Worm (Caenorhabditis elegans): ENCODE measurements around the gene asb-1.

asb-1 gene

ce11 chrIII:4612334-4612953 lies 16.8 kb upstream of the asb-1 start, which contains the start of gene sel-2 (continued):
- no peak for TF ChIP-seq unc-86 (tag; optimal IDR thresholded peaks at IDR 0.05)
- TF ChIP-seq fax-1 (tag; optimal IDR thresholded peaks at IDR 0.05) = no peak
- no peak for TF ChIP-seq ref-2 (tag; optimal IDR thresholded peaks at IDR 0.05)
- no peak for TF ChIP-seq elt-2 (tag; optimal IDR thresholded peaks at IDR 0.05)
- TF ChIP-seq ceh-18 (tag; optimal IDR thresholded peaks at IDR 0.05) = no peak

ce11 chrIII:4603837-4604236 lies 8.2 kb upstream of the asb-1 start:
- TF ChIP-seq ets-4 (tag; optimal IDR thresholded peaks at IDR 0.05) (no peak), ceh-34 (tag; optimal IDR thresholded peaks at IDR 0.05) (no peak), ceh-24 (tag; optimal IDR thresholded peaks at IDR 0.05) (no peak), ceh-19 (GFP tag; optimal IDR thresholded peaks at IDR 0.05) (no peak), ceh-22 (tag; optimal IDR thresholded peaks at IDR 0.05) (no peak), ttx-3 (tag; optimal IDR thresholded peaks at IDR 0.05) (no peak), C08G9.2 (tag; optimal IDR thresholded peaks at IDR 0.05) (no peak), sdc-2 (tag; optimal IDR thresholded peaks at IDR 0.05) (no peak), lin-11 (tag; optimal IDR thresholded peaks at IDR 0.05) (no peak)

- TF ChIP-seq hlh-8 (tag; optimal IDR thresholded peaks at IDR 0.05) = no peak
- no peak for TF ChIP-seq tbx-7 (tag; optimal IDR thresholded peaks at IDR 0.05)
- TF ChIP-seq unc-3 (GFP tag; conservative IDR thresholded peaks at IDR 0.05) = no peak
- TF ChIP-seq unc-3 (tag; optimal IDR thresholded peaks at IDR 0.05) = no peak
- no peak for TF ChIP-seq ceh-48 (tag; optimal IDR thresholded peaks at IDR 0.05)
- TF ChIP-seq pha-2 (tag; optimal IDR thresholded peaks at IDR 0.05) = no peak
- TF ChIP-seq lin-11 (tag; optimal IDR thresholded peaks at IDR 0.05) = no peak
- no peak for TF ChIP-seq fax-1 (tag; optimal IDR thresholded peaks at IDR 0.05)
- no peak for TF ChIP-seq ceh-9 (tag; optimal IDR thresholded peaks at IDR 0.05)
- no peak for TF ChIP-seq unc-42 (tag; optimal IDR thresholded peaks at IDR 0.05)
- TF ChIP-seq pqm-1 (tag; optimal IDR thresholded peaks at IDR 0.05) = no peak
- TF ChIP-seq zip-5 (tag; optimal IDR thresholded peaks at IDR 0.05) = no peak
- no peak for TF ChIP-seq odd-2 (tag; optimal IDR thresholded peaks at IDR 0.05)
- no peak for TF ChIP-seq dmd-4 (tag; optimal IDR thresholded peaks at IDR 0.05; ENCODE audit: borderline replicate concordance)
- no peak for TF ChIP-seq unc-55 (GFP tag; optimal IDR thresholded peaks at IDR 0.05)
- TF ChIP-seq eyg-1 (tag; optimal IDR thresholded peaks at IDR 0.05) = no peak
These were observed 5.7 kb upstream of the asb-1 start for ce11 chrIII:4601286-4601685.

ce11 chrIII:4600139-4600762 lies 4.6 kb upstream of the asb-1 start, which contains the start of gene mab-21:
Gene mab-21 (plus strand): TSS chrIII:4600753.
- TF ChIP-seq unc-55 (GFP tag; optimal IDR thresholded peaks at IDR 0.05) (peak; percentile 25), gmeb-2 (tag; optimal IDR thresholded peaks at IDR 0.05) (no peak), elt-2 (tag; optimal IDR thresholded peaks at IDR 0.05) (peak; percentile 70)

ce11 chrIII:4594762-4595523 lies 678 bp downstream of the asb-1 start:
- TF ChIP-seq unc-86 (tag; optimal IDR thresholded peaks at IDR 0.05) (no peak), ref-2 (tag; optimal IDR thresholded peaks at IDR 0.05) (no peak), lim-6 (tag; optimal IDR thresholded peaks at IDR 0.05) (no peak), ceh-24 (tag; optimal IDR thresholded peaks at IDR 0.05) (no peak), ceh-30 (tag; optimal IDR thresholded peaks at IDR 0.05) (no peak)

Data from whole organism, late embryonic.